Worm (Caenorhabditis elegans) whole organism, L3 larva: ENCODE results near the gene tsp-18.

Source experiments
- R02D3.7 ChIP-seq: fragments of 150-350 bp; optimal IDR thresholded peaks from 2 replicates; lab custom pipeline; 2014; ENCODE audit warnings: missing biosample characterization, missing genetic modification characterization
- ZK546.5 ChIP-seq: sonication (generic microtip); optimal IDR thresholded peaks from 2 replicates; lab custom pipeline; 2017; ENCODE audit warnings: missing biosample characterization, missing genetic modification characterization
- ama-1 ChIP-seq: fragments of 150-350 bp; optimal IDR thresholded peaks from 2 replicates; lab custom pipeline; 2018
- ceh-28 ChIP-seq: fragments of 150-350 bp; optimal IDR thresholded peaks from 2 replicates; lab custom pipeline; 2014; ENCODE audit warnings: missing biosample characterization, missing genetic modification reagents, missing genetic modification characterization
- ceh-82 ChIP-seq: fragments of 150-350 bp; optimal IDR thresholded peaks from 2 replicates; lab custom pipeline; 2014; ENCODE audit warnings: missing biosample characterization, missing genetic modification characterization
- ceh-9 ChIP-seq: sonication (generic microtip); optimal IDR thresholded peaks from 2 replicates; lab custom pipeline; 2018; ENCODE audit warnings: missing biosample characterization, missing genetic modification characterization
- egl-27 ChIP-seq: sonication (generic microtip); optimal IDR thresholded peaks from 4 replicates; lab custom pipeline; 2017; ENCODE audit warnings: missing biosample characterization, missing genetic modification reagents, missing genetic modification characterization
- egl-5 ChIP-seq: fragments of 150-350 bp; optimal IDR thresholded peaks from 2 replicates; lab custom pipeline; 2017; ENCODE audit warnings: missing biosample characterization, missing genetic modification reagents, missing genetic modification characterization, inconsistent platforms
- elt-1 ChIP-seq: fragments of 150-350 bp; optimal IDR thresholded peaks from 2 replicates; lab custom pipeline; 2014; ENCODE audit warnings: missing biosample characterization, missing genetic modification characterization
- elt-2 ChIP-seq: sonication (generic microtip); optimal IDR thresholded peaks from 2 replicates; lab custom pipeline; 2016; ENCODE audit warnings: missing genetic modification reagents, mild to moderate bottlenecking, missing genetic modification characterization, missing compliant biosample characterization
- fkh-2 ChIP-seq: fragments of 150-350 bp; optimal IDR thresholded peaks from 2 replicates; lab custom pipeline; 2014; ENCODE audit warnings: missing biosample characterization, missing genetic modification reagents, missing genetic modification characterization
- hmg-11 ChIP-seq: sonication (generic microtip); optimal IDR thresholded peaks from 2 replicates; lab custom pipeline; 2016; ENCODE audit warnings: missing genetic modification characterization, missing compliant biosample characterization
- jun-1 ChIP-seq: fragments of 150-350 bp; optimal IDR thresholded peaks from 2 replicates; lab custom pipeline; 2014; ENCODE audit warnings: missing biosample characterization, missing genetic modification reagents, missing genetic modification characterization
- lin-15B ChIP-seq: fragments of 150-350 bp; optimal IDR thresholded peaks from 2 replicates; lab custom pipeline; 2014; ENCODE audit warnings: missing biosample characterization, missing genetic modification characterization
- lsy-12 ChIP-seq: sonication (generic microtip); optimal IDR thresholded peaks from 2 replicates; lab custom pipeline; 2016; ENCODE audit warnings: mild to moderate bottlenecking, missing genetic modification characterization, missing compliant biosample characterization
- nfya-1 ChIP-seq: sonication (generic microtip); optimal IDR thresholded peaks from 2 replicates; lab custom pipeline; 2017; ENCODE audit warnings: missing genetic modification characterization, mild to moderate bottlenecking, missing compliant biosample characterization, antibody characterized with exemption, moderate library complexity; ENCODE audit not compliant: insufficient read depth
- nhr-23 ChIP-seq: fragments of 150-350 bp; optimal IDR thresholded peaks from 2 replicates; lab custom pipeline; 2014; ENCODE audit warnings: missing biosample characterization, missing genetic modification reagents, missing genetic modification characterization
- nhr-237 ChIP-seq: fragments of 150-350 bp; optimal IDR thresholded peaks from 2 replicates; lab custom pipeline; 2014; ENCODE audit warnings: missing biosample characterization, missing genetic modification characterization
- nhr-25 ChIP-seq: sonication (generic microtip); optimal IDR thresholded peaks from 2 replicates; lab custom pipeline; 2017; ENCODE audit warnings: missing biosample characterization, missing genetic modification characterization
- nhr-43 ChIP-seq: sonication (generic microtip); optimal IDR thresholded peaks from 2 replicates; lab custom pipeline; 2016; ENCODE audit warnings: mild to moderate bottlenecking, missing genetic modification characterization, missing compliant biosample characterization; ENCODE audit not compliant: poor library complexity, severe bottlenecking
- nhr-67 ChIP-seq: fragments of 150-350 bp; optimal IDR thresholded peaks from 2 replicates; lab custom pipeline; 2014; ENCODE audit warnings: missing biosample characterization, missing genetic modification characterization
- pha-4 ChIP-seq: fragments of 150-350 bp; optimal IDR thresholded peaks from 2 replicates; lab custom pipeline; 2014; ENCODE audit warnings: missing biosample characterization, missing genetic modification reagents, missing genetic modification characterization
- pqm-1 ChIP-seq: fragments of 150-350 bp; optimal IDR thresholded peaks from 2 replicates; lab custom pipeline; 2017; ENCODE audit warnings: missing biosample characterization, missing genetic modification characterization, inconsistent platforms
- sea-2 ChIP-seq: fragments of 150-350 bp; sonication (generic microtip); optimal IDR thresholded peaks from 4 replicates; lab custom pipeline; 2014; ENCODE audit warnings: missing biosample characterization, missing genetic modification reagents, missing genetic modification characterization
- skn-1 ChIP-seq: fragments of 150-350 bp; optimal IDR thresholded peaks from 2 replicates; lab custom pipeline; 2014; ENCODE audit warnings: missing biosample characterization, missing genetic modification characterization
- snpc-4 ChIP-seq: fragments of 150-350 bp; optimal IDR thresholded peaks from 2 replicates; lab custom pipeline; 2014; ENCODE audit warnings: missing biosample characterization, missing genetic modification characterization
- unc-39 ChIP-seq: sonication (generic microtip); optimal IDR thresholded peaks from 4 replicates; lab custom pipeline; 2017; ENCODE audit warnings: missing biosample characterization, missing genetic modification characterization
- ztf-11 ChIP-seq: fragments of 150-350 bp; optimal IDR thresholded peaks from 2 replicates; lab custom pipeline; 2014; ENCODE audit warnings: missing biosample characterization, missing genetic modification characterization
- ztf-4 ChIP-seq: fragments of 150-350 bp; optimal IDR thresholded peaks from 2 replicates; lab custom pipeline; 2014; ENCODE audit warnings: missing biosample characterization, missing genetic modification characterization

The tsp-18 gene

ce11 chrII:5930095-5930653 is 25.8 kb downstream of the tsp-18 start:
- TF ChIP-seq pha-4 (tag; lab: Kevin White, UChicago) (peak; percentile 77), snpc-4 (peak; percentile 23), pqm-1 (peak; percentile 93), ceh-28 (peak; percentile 24), lin-15B (tag; lab: Kevin White, UChicago) (peak; percentile 4), elt-2 (peak; percentile 96), nfya-1 (tag; lab: Kevin White, UChicago) (no peak), ZK546.5 (no peak), ztf-4 (tag; lab: Kevin White, UChicago) (no peak), sea-2 (GFP tag; lab: Kevin White, UChicago) (no peak), lsy-12 (tag; lab: Kevin White, UChicago) (no peak), nhr-67 (tag; lab: Kevin White, UChicago) (no peak), hmg-11 (tag; lab: Kevin White, UChicago) (no peak), skn-1 (peak; percentile 51)

DNA sequence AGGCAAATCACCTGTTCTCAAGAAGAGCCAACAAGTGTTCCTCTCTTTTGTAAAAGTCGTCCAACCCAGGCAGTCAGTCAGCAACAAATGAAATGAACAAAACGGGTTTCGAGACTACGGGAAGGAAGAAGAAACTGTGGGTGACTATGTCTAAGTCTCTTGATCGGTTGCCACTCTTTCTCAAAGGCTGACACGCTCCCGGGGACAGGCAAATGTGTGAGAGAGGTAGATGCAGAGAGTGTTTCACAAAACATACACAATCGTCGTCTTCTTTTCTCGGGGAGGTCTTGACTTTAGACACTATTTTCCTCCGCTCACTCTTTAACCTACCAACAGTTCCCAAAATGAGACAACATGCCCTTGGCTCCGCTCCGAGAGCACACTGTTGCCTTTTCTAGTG is 26.8 kb downstream of the tsp-18 start:
- TF ChIP-seq nfya-1 (tag; lab: Kevin White, UChicago) (peak; percentile 7), nhr-43 (tag; lab: Kevin White, UChicago) (peak; percentile 37), pha-4 (tag; lab: Kevin White, UChicago) (peak; percentile 75), ama-1 (lab: Kevin White, UChicago) (no peak), ceh-82 (no peak), R02D3.7 (tag; lab: Kevin White, UChicago) (peak; percentile 4), nhr-67 (tag; lab: Kevin White, UChicago) (no peak), elt-2 (peak; percentile 54), ztf-11 (tag; lab: Kevin White, UChicago) (no peak), unc-39 (tag; lab: Kevin White, UChicago) (no peak), elt-1 (peak; percentile 34), nhr-23 (tag; lab: Kevin White, UChicago) (peak; percentile 68), nhr-25 (peak; percentile 76)

- TF ChIP-seq skn-1 (no peak), nhr-25 (no peak), ceh-28 (peak; percentile 43), pqm-1 (peak; percentile 85), nfya-1 (tag; lab: Kevin White, UChicago) (peak; percentile 20), hmg-11 (tag; lab: Kevin White, UChicago) (no peak), jun-1 (tag; lab: Kevin White, UChicago) (peak; percentile 29), elt-2 (peak; percentile 81), ceh-82 (no peak), nhr-23 (tag; lab: Kevin White, UChicago) (peak; percentile 61), pha-4 (tag; lab: Kevin White, UChicago) (peak; percentile 30)
Measured at ce11 chrII:5931904-5932764, 27.8 kb downstream of the tsp-18 start.

ce11 chrII:5933133-5933532 is 28.8 kb downstream of the tsp-18 start:
- no peak for TF ChIP-seq ceh-9
- TF ChIP-seq nhr-237 (tag; lab: Kevin White, UChicago): no peak
- no peak for TF ChIP-seq R02D3.7 (tag; lab: Kevin White, UChicago)
- no peak for TF ChIP-seq fkh-2 (tag; lab: Kevin White, UChicago)
- no peak for TF ChIP-seq nfya-1 (tag; lab: Kevin White, UChicago)

DNA sequence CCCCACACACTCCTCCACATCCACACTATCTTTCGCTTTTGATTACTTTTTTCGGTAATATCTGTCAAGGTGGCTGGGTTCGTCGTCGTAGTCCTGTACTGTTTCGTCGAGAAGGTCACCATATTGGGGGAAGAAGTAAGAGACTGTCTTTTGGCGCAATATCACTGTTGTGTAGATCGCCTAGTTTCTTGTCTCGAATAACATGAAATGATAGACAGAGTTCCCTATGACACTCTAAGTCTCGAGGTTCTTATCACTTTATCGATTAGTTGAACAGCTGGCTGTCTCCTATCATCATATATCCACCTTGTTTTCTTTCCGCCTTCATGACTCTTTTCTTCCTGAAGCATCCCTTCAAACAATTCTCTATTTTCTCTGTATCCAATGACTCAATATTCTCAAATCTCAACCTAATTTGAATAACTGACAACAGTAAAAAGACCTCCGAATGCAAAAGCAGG is 29.6 kb downstream of the tsp-18 start:
- TF ChIP-seq ceh-28 (peak; percentile 79), nfya-1 (tag; lab: Kevin White, UChicago) (peak; percentile 0), nhr-67 (tag; lab: Kevin White, UChicago) (no peak), egl-27 (tag; lab: Kevin White, UChicago) (no peak), egl-5 (peak; percentile 9), nhr-23 (tag; lab: Kevin White, UChicago) (peak; percentile 3), nhr-25 (peak; percentile 21)
